Worm (Caenorhabditis elegans) whole organism, midembryonic: Measurements from ENCODE around the gene aex-4.

ENCODE experiments used
- T22C8.4 ChIP-seq: fragments of 200-800 bp; sonication (Bioruptor generic); IDR thresholded peaks from 2 replicates; pipeline ENCODE4 v1.3.6; 2022; ENCODE audit warnings: missing genetic modification characterization, missing compliant biosample characterization
- cog-1 ChIP-seq: sonication (generic microtip); optimal IDR thresholded peaks from 2 replicates; lab custom pipeline; 2016; ENCODE audit warnings: missing genetic modification characterization, missing compliant biosample characterization
- flt-1 ChIP-seq: fragments of 200-800 bp; sonication (Bioruptor generic); IDR thresholded peaks from 2 replicates; pipeline ENCODE4 v1.3.6; 2022; ENCODE audit warnings: missing genetic modification characterization, missing compliant biosample characterization
- klf-2 ChIP-seq: fragments of 200-800 bp; sonication (Bioruptor generic); conservative IDR thresholded peaks from 2 replicates; pipeline ENCODE4 v1.3.6; 2022; ENCODE audit warnings: missing genetic modification reagents, missing genetic modification characterization, missing compliant biosample characterization
- med-1 ChIP-seq: sonication (generic microtip); optimal IDR thresholded peaks from 2 replicates; lab custom pipeline; 2017; ENCODE audit warnings: missing genetic modification characterization, mild to moderate bottlenecking, missing compliant biosample characterization, antibody characterized with exemption, missing genetic modification reagents; ENCODE audit not compliant: insufficient read depth
- ref-1 ChIP-seq: fragments of 200-800 bp; sonication (Bioruptor generic); conservative IDR thresholded peaks from 2 replicates; pipeline ENCODE4 v1.3.6; 2022; ENCODE audit warnings: missing genetic modification reagents, missing genetic modification characterization, missing compliant biosample characterization
- tab-1 ChIP-seq: fragments of 200-800 bp; sonication (Bioruptor generic); IDR thresholded peaks from 2 replicates; pipeline ENCODE4 v1.3.6; 2022; ENCODE audit warnings: missing genetic modification characterization, missing compliant biosample characterization
- ztf-23 ChIP-seq: fragments of 200-800 bp; sonication (Bioruptor generic); IDR thresholded peaks from 2 replicates; pipeline ENCODE4 v1.3.6; 2022; ENCODE audit warnings: missing genetic modification reagents, missing genetic modification characterization, missing compliant biosample characterization
- ztf-29 ChIP-seq: fragments of 200-800 bp; sonication (Bioruptor generic); IDR thresholded peaks from 2 replicates; pipeline ENCODE4 v1.3.6; 2022; ENCODE audit warnings: missing genetic modification reagents, missing genetic modification characterization, missing compliant biosample characterization

Gene aex-4

ce11 chrX:3725437-3725836 lies 3.6 kb upstream of the aex-4 start:
- TF ChIP-seq ztf-23 (GFP tag; lab: Robert Waterston, UW) (no peak), med-1 (no peak)

ce11 chrX:3727274-3727673 lies 1.8 kb upstream of the aex-4 start, which contains the start of gene nlp-1:
nlp-1 (plus strand) TSS chrX:3727574.
- TF ChIP-seq ztf-23 (GFP tag; lab: Robert Waterston, UW) = no peak
- no peak for TF ChIP-seq cog-1 (tag; lab: Kevin White, UChicago)
- no peak for TF ChIP-seq klf-2 (GFP tag; lab: Robert Waterston, UW)

ce11 chrX:3733321-3733720 lies 4.2 kb downstream of the aex-4 start:
- no peak for TF ChIP-seq klf-2 (GFP tag; lab: Robert Waterston, UW)
- TF ChIP-seq T22C8.4 = no peak
- no peak for TF ChIP-seq ztf-29 (GFP tag; lab: Robert Waterston, UW)
- no peak for TF ChIP-seq ztf-23 (GFP tag; lab: Robert Waterston, UW)
- no peak for TF ChIP-seq ref-1 (GFP tag; lab: Robert Waterston, UW)
- no peak for TF ChIP-seq tab-1 (GFP tag; lab: Robert Waterston, UW)
- no peak for TF ChIP-seq med-1
- TF ChIP-seq cog-1 (tag; lab: Kevin White, UChicago) = no peak
- TF ChIP-seq flt-1 (GFP tag; lab: Robert Waterston, UW) = no peak

- no peak for TF ChIP-seq ref-1 (GFP tag; lab: Robert Waterston, UW)
- no peak for TF ChIP-seq ztf-29 (GFP tag; lab: Robert Waterston, UW)
- TF ChIP-seq ztf-23 (GFP tag; lab: Robert Waterston, UW) = no peak
- TF ChIP-seq cog-1 (tag; lab: Kevin White, UChicago) = no peak
- no peak for TF ChIP-seq tab-1 (GFP tag; lab: Robert Waterston, UW)
- no peak for TF ChIP-seq klf-2 (GFP tag; lab: Robert Waterston, UW)
- no peak for TF ChIP-seq med-1
- TF ChIP-seq T22C8.4 = no peak
- TF ChIP-seq flt-1 (GFP tag; lab: Robert Waterston, UW) = no peak
These were observed 4.7 kb downstream of the aex-4 start, which contains the start of gene tag-18 for ce11 chrX:3733732-3734131. tag-18 (minus strand) TSS chrX:3734036.

- TF ChIP-seq T22C8.4 = no peak
- no peak for TF ChIP-seq ref-1 (GFP tag; lab: Robert Waterston, UW)
- TF ChIP-seq klf-2 (GFP tag; lab: Robert Waterston, UW) = no peak
- no peak for TF ChIP-seq med-1
- no peak for TF ChIP-seq tab-1 (GFP tag; lab: Robert Waterston, UW)
- TF ChIP-seq flt-1 (GFP tag; lab: Robert Waterston, UW) = no peak
- no peak for TF ChIP-seq ztf-23 (GFP tag; lab: Robert Waterston, UW)
- TF ChIP-seq ztf-29 (GFP tag; lab: Robert Waterston, UW) = no peak
- TF ChIP-seq cog-1 (tag; lab: Kevin White, UChicago) = no peak
These were observed 9.5 kb downstream of the aex-4 start for ce11 chrX:3738617-3739016.

ce11 chrX:3742223-3742622 lies 13.1 kb downstream of the aex-4 start, which contains the start of gene fkh-2:
fkh-2 (minus strand) TSS chrX:3742323.
- TF ChIP-seq med-1 = no peak

ce11 chrX:3743190-3743589 lies 14.1 kb downstream of the aex-4 start:
- TF ChIP-seq ztf-29 (GFP tag; lab: Robert Waterston, UW) (no peak), ref-1 (GFP tag; lab: Robert Waterston, UW) (no peak), T22C8.4 (no peak)

- TF ChIP-seq klf-2 (GFP tag; lab: Robert Waterston, UW) (no peak), flt-1 (GFP tag; lab: Robert Waterston, UW) (no peak), med-1 (no peak)
These were observed 22.3 kb downstream of the aex-4 start for ce11 chrX:3751370-3751769.

- TF ChIP-seq med-1 (no peak), T22C8.4 (no peak), ztf-29 (GFP tag; lab: Robert Waterston, UW) (no peak), ztf-23 (GFP tag; lab: Robert Waterston, UW) (no peak), flt-1 (GFP tag; lab: Robert Waterston, UW) (no peak), tab-1 (GFP tag; lab: Robert Waterston, UW) (0 out of 2 replicates have a peak, but pooled peaks have one; percentile 11), ref-1 (GFP tag; lab: Robert Waterston, UW) (no peak)
These were observed 23.4 kb downstream of the aex-4 start for ce11 chrX:3752443-3752842.

ce11 chrX:3755753-3756152 lies 26.7 kb downstream of the aex-4 start:
- TF ChIP-seq ref-1 (GFP tag; lab: Robert Waterston, UW) = no peak
- TF ChIP-seq tab-1 (GFP tag; lab: Robert Waterston, UW) = no peak
- no peak for TF ChIP-seq cog-1 (tag; lab: Kevin White, UChicago)
- TF ChIP-seq ztf-29 (GFP tag; lab: Robert Waterston, UW) = no peak
- TF ChIP-seq ztf-23 (GFP tag; lab: Robert Waterston, UW) = no peak
- TF ChIP-seq flt-1 (GFP tag; lab: Robert Waterston, UW) = no peak
- TF ChIP-seq klf-2 (GFP tag; lab: Robert Waterston, UW) = no peak
- no peak for TF ChIP-seq med-1
- TF ChIP-seq T22C8.4 = no peak

ce11 chrX:3756238-3756637 lies 27.2 kb downstream of the aex-4 start:
- TF ChIP-seq T22C8.4 (no peak), ref-1 (GFP tag; lab: Robert Waterston, UW) (no peak), tab-1 (GFP tag; lab: Robert Waterston, UW) (no peak), ztf-29 (GFP tag; lab: Robert Waterston, UW) (no peak)
